Worm (Caenorhabditis elegans): Measurements from ENCODE around the gene hsp-1.
A peak's percentile ranks its signal among the peaks of the same experiment; 100 is the strongest.

Gene hsp-1

ce11 chrIV:17280441-17280939 lies 1.7 kb downstream of the hsp-1 start:
- no peak for TF ChIP-seq sox-2 (GFP tag; IDR thresholded peaks at IDR 0.05)
- no peak for TF ChIP-seq npax-4 (tag; optimal IDR thresholded peaks at IDR 0.05)
- no peak for TF ChIP-seq madf-2 (tag; optimal IDR thresholded peaks at IDR 0.05)
- no peak for TF ChIP-seq ceh-45 (GFP tag; IDR thresholded peaks at IDR 0.05)
- TF ChIP-seq hlh-8 (tag; optimal IDR thresholded peaks at IDR 0.05), result no peak
- no peak for TF ChIP-seq T23F11.4 (GFP tag; optimal IDR thresholded peaks at IDR 0.05)
- no peak for TF ChIP-seq ceh-9 (tag; optimal IDR thresholded peaks at IDR 0.05)
- TF ChIP-seq ceh-14 (tag; optimal IDR thresholded peaks at IDR 0.05), result no peak
- TF ChIP-seq ets-4 (tag; optimal IDR thresholded peaks at IDR 0.05), result no peak
- no peak for TF ChIP-seq ceh-24 (tag; optimal IDR thresholded peaks at IDR 0.05)
- no peak for TF ChIP-seq ztf-16 (tag; optimal IDR thresholded peaks at IDR 0.05)
- no peak for TF ChIP-seq rnt-1 (tag; optimal IDR thresholded peaks at IDR 0.05)

DNA sequence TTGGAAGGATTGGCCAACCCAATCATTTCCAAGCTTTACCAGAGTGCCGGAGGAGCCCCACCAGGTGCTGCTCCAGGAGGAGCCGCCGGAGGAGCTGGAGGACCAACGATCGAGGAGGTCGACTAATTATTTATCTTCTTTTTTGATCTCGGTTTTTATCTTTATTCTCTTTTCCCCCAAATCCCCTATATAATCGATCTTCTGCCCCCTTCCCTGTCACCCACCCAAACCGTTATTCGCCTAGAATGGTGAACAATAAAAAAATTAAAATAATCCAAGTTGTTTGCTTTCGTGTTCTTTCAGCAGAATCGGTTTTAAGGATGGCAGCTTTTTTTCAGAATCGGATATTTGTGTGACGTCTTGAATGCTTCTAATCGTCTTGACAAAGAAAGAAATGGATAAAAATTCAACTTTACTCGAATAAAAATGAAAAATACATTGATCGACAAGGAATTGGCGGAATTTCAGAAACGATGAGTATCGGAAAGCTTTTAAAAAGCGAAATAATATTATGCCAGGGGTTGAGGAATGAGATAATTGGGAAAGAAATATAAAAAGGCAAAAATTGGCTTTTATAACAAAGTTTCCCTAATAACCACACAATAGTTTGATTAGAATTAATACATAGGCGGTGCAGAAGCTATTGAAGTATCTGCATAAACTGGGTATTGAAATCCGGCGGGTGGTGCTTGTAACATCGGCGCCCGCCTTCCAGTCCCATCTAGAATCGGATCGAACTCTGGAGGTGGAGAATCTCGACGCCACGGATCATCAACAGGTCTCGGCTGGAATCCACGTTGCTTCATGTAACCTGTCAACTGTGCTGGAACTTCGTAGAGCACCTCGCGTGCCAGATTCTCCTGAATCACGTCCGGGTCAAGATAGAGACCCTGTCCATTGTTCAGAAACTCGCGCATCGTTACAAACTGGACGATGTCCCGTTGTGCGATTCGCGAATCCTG lies 2.6 kb downstream of the hsp-1 start:
- TF ChIP-seq pha-4 (tag; optimal IDR thresholded peaks at IDR 0.05) (no peak), odd-2 (tag; optimal IDR thresholded peaks at IDR 0.05) (no peak), gmeb-2 (tag; optimal IDR thresholded peaks at IDR 0.05) (no peak), hlh-6 (tag; optimal IDR thresholded peaks at IDR 0.05) (no peak), sox-2 (GFP tag; IDR thresholded peaks at IDR 0.05) (no peak), ceh-45 (GFP tag; IDR thresholded peaks at IDR 0.05) (no peak)

ce11 chrIV:17284099-17284498 lies 5.3 kb downstream of the hsp-1 start, which contains the start of gene nra-1:
Gene nra-1, minus strand, starts transcription at chrIV:17284199.
- TF ChIP-seq sox-4 (tag; optimal IDR thresholded peaks at IDR 0.05) (no peak), pha-2 (tag; optimal IDR thresholded peaks at IDR 0.05) (no peak), fkh-6 (tag; optimal IDR thresholded peaks at IDR 0.05) (no peak), ceh-48 (tag; optimal IDR thresholded peaks at IDR 0.05) (no peak), tbx-7 (tag; optimal IDR thresholded peaks at IDR 0.05) (no peak), ceh-2 (tag; optimal IDR thresholded peaks at IDR 0.05) (no peak)

DNA sequence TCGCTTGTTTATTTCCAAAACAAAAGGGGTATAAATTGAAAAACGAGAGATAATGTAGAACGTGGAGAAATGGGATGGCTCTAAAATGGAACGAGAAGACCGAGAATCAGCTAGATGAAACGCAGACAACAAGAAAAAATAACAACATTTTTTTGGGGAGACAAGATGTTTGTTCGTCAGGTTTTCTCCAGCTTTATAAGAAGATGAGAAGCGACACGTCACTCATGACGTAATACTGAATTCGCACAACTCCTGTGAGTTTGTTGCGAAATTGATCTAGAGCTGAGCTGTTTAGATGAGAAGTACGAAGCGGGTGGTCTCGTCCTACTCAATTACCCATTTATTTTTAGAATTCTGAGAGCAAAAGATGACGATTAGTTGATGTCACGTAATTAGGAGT lies 6.5 kb downstream of the hsp-1 start:
- TF ChIP-seq ceh-6 (GFP tag; optimal IDR thresholded peaks at IDR 0.05) (no peak), pag-3 (tag; optimal IDR thresholded peaks at IDR 0.05; ENCODE audit: borderline replicate concordance) (no peak), ceh-14 (tag; optimal IDR thresholded peaks at IDR 0.05) (no peak), unc-42 (tag; optimal IDR thresholded peaks at IDR 0.05) (peak; percentile 17)

ce11 chrIV:17287908-17288675 lies 9.3 kb downstream of the hsp-1 start, which contains the start of gene zipt-7.1:
Gene zipt-7.1, minus strand, starts transcription at chrIV:17288139.
- TF ChIP-seq syd-9 (tag; optimal IDR thresholded peaks at IDR 0.05) (no peak), fkh-6 (tag; optimal IDR thresholded peaks at IDR 0.05) (no peak), tbx-7 (tag; optimal IDR thresholded peaks at IDR 0.05) (no peak), ama-1 (optimal IDR thresholded peaks at IDR 0.05) (no peak), lim-6 (tag; optimal IDR thresholded peaks at IDR 0.05) (no peak)

- no peak for TF ChIP-seq ceh-9 (tag; optimal IDR thresholded peaks at IDR 0.05)
- TF ChIP-seq unc-42 (tag; optimal IDR thresholded peaks at IDR 0.05), result peak; percentile 72
Measured at ce11 chrIV:17291629-17292199, 13.0 kb downstream of the hsp-1 start, which contains the start of the genes T28F3.11 and slc-17.4. Gene T28F3.11, minus strand, starts transcription at chrIV:17291679. Gene slc-17.4, minus strand, starts transcription at chrIV:17291733.
